Fruit fly (Drosophila melanogaster) S2 (cell line): Measurements from ENCODE around the gene GluRIIB.

Experiments used
- CG8478 ChIP-seq: fragments of >200 bp; optimal IDR thresholded peaks from 2 replicates; lab custom pipeline; 2018
- CTCF ChIP-seq, 2 experiments: fragments of >200 bp; optimal IDR thresholded peaks; 2 replicates each; lab custom pipeline; 2018

dm6 chr2L:5569503-5569902 lies 10.4 kb downstream of the GluRIIB start:
- TF ChIP-seq CTCF (optimal IDR thresholded peaks at IDR 0.05; lab: Kevin White, UChicago) (no peak), CG8478 (lab: Kevin White, UChicago) (no peak)
